Worm (Caenorhabditis elegans) whole organism, L1 larva: ENCODE measurements around the gene sod-3.

Experiments
- C16A3.4 ChIP-seq: fragments of 150-350 bp; optimal IDR thresholded peaks from 2 replicates; lab custom pipeline; 2014; ENCODE audit warnings: missing biosample characterization, missing genetic modification characterization
- Y116A8C.19 ChIP-seq: sonication (generic microtip); optimal IDR thresholded peaks from 2 replicates; lab custom pipeline; 2016; ENCODE audit warnings: missing compliant biosample characterization, missing genetic modification characterization, borderline replicate concordance
- aha-1 ChIP-seq: fragments of 150-350 bp; optimal IDR thresholded peaks from 2 replicates; lab custom pipeline; 2014; ENCODE audit warnings: missing biosample characterization, missing genetic modification characterization
- alr-1 ChIP-seq: fragments of 200-800 bp; sonication (Bioruptor generic); optimal IDR thresholded peaks from 2 replicates; lab custom pipeline; 2018; ENCODE audit warnings: borderline replicate concordance, mild to moderate bottlenecking, missing genetic modification characterization, missing compliant biosample characterization
- ceh-82 ChIP-seq, 3 experiments: fragments of 150-350 bp in 1 of 3; sonication (generic microtip) in 2 of 3; optimal IDR thresholded peaks; 2 replicates each; lab custom pipeline; 2014 to 2017; ENCODE audit warnings: missing biosample characterization in 3 of 3, missing genetic modification characterization in 3 of 3
- ceh-90 ChIP-seq: sonication (generic microtip); optimal IDR thresholded peaks from 2 replicates; lab custom pipeline; 2016; ENCODE audit warnings: missing genetic modification characterization, missing compliant biosample characterization
- dpl-1 ChIP-seq, 3 experiments: fragments of 150-350 bp in 2 of 3; sonication (generic microtip) in 1 of 3; optimal IDR thresholded peaks; 2 replicates each; lab custom pipeline; 2014 to 2017; ENCODE audit warnings: missing biosample characterization in 3 of 3, missing genetic modification characterization in 3 of 3, missing genetic modification reagents in 3 of 3
- dsc-1 ChIP-seq: sonication (generic microtip); optimal IDR thresholded peaks from 2 replicates; lab custom pipeline; 2016; ENCODE audit warnings: mild to moderate bottlenecking, missing genetic modification characterization, missing compliant biosample characterization
- efl-1 ChIP-seq, 4 experiments: fragments of 150-350 bp; optimal IDR thresholded peaks in 3 of 4; peaks in 1 of 4; 1 replicate in 1 of 4; 2 replicates in 3 of 4; lab custom pipeline; 2014; ENCODE audit warnings: missing biosample characterization in 2 of 4, missing genetic modification characterization in 2 of 4, missing genetic modification reagents in 2 of 4
- egl-13 ChIP-seq: sonication (generic microtip); optimal IDR thresholded peaks from 2 replicates; lab custom pipeline; 2016; ENCODE audit warnings: missing genotype, missing genetic modification reagents, missing genetic modification characterization, missing compliant biosample characterization
- egl-27 ChIP-seq, 2 experiments: fragments of 150-350 bp in 1 of 2; sonication (generic microtip); optimal IDR thresholded peaks; 3 replicates each; lab custom pipeline; 2017 to 2018; ENCODE audit warnings: missing biosample characterization in 2 of 2, missing genetic modification characterization in 2 of 2, missing genetic modification reagents in 2 of 2
- elt-2 ChIP-seq: sonication (generic microtip); optimal IDR thresholded peaks from 2 replicates; lab custom pipeline; 2016; ENCODE audit warnings: missing genetic modification characterization, mild to moderate bottlenecking, inconsistent platforms, missing compliant biosample characterization, missing genetic modification reagents
- elt-3 ChIP-seq, 6 experiments: fragments of 150-350 bp in 1 of 6; sonication (generic microtip); optimal IDR thresholded peaks; 2 replicates each; lab custom pipeline; 2017 to 2018; ENCODE audit warnings: missing biosample characterization in 6 of 6, missing genetic modification characterization in 6 of 6, inconsistent platforms in 1 of 6
- ets-5 ChIP-seq: fragments of 200-800 bp; sonication (Bioruptor generic); IDR thresholded peaks from 2 replicates; pipeline ENCODE4 v1.3.6; 2022; ENCODE audit warnings: missing genetic modification characterization, missing compliant biosample characterization
- fkh-10 ChIP-seq: sonication (generic microtip); optimal IDR thresholded peaks from 2 replicates; lab custom pipeline; 2017; ENCODE audit warnings: missing biosample characterization, missing genetic modification reagents, missing genetic modification characterization
- fkh-4 ChIP-seq: sonication (generic microtip); optimal IDR thresholded peaks from 2 replicates; lab custom pipeline; 2016; ENCODE audit warnings: missing compliant biosample characterization, missing genetic modification characterization, borderline replicate concordance
- fos-1 ChIP-seq: fragments of 150-350 bp; optimal IDR thresholded peaks from 2 replicates; lab custom pipeline; 2014; ENCODE audit warnings: missing biosample characterization, missing genetic modification characterization
- hpl-2 ChIP-seq: fragments of 150-350 bp; optimal IDR thresholded peaks from 2 replicates; lab custom pipeline; 2014; ENCODE audit warnings: missing biosample characterization, missing genetic modification reagents, missing genetic modification characterization
- irx-1 ChIP-seq: sonication (generic microtip); optimal IDR thresholded peaks from 2 replicates; lab custom pipeline; 2016; ENCODE audit warnings: missing genetic modification characterization, missing compliant biosample characterization
- isw-1 ChIP-seq: fragments of 200-800 bp; sonication (Bioruptor generic); IDR thresholded peaks from 2 replicates; pipeline ENCODE4 v1.3.6; 2022; ENCODE audit warnings: missing genetic modification characterization, missing compliant biosample characterization
- lin-15B ChIP-seq: fragments of 150-350 bp; sonication (generic microtip); optimal IDR thresholded peaks from 3 replicates; lab custom pipeline; 2014; ENCODE audit warnings: missing biosample characterization, missing genetic modification characterization
- lin-35 ChIP-seq, 2 experiments: fragments of 150-350 bp; optimal IDR thresholded peaks; 2 replicates each; lab custom pipeline; 2014; ENCODE audit warnings: missing biosample characterization in 2 of 2, missing genetic modification characterization in 2 of 2, missing genetic modification reagents in 2 of 2
- lin-39 ChIP-seq: fragments of 150-350 bp; optimal IDR thresholded peaks from 2 replicates; lab custom pipeline; 2014; ENCODE audit warnings: missing biosample characterization, missing genetic modification reagents, missing genetic modification characterization
- lir-3 ChIP-seq: sonication (generic microtip); optimal IDR thresholded peaks from 2 replicates; lab custom pipeline; 2016; ENCODE audit warnings: mild to moderate bottlenecking, missing genetic modification characterization, moderate library complexity, missing compliant biosample characterization; ENCODE audit not compliant: poor library complexity
- lsy-2 ChIP-seq, 2 experiments: fragments of 150-350 bp; optimal IDR thresholded peaks; 2 replicates each; lab custom pipeline; 2014; ENCODE audit warnings: missing biosample characterization in 2 of 2, missing genetic modification characterization in 2 of 2
- mab-9 ChIP-seq: fragments of 200-800 bp; sonication (Bioruptor generic); IDR thresholded peaks from 2 replicates; pipeline ENCODE4 v1.3.6; 2022; ENCODE audit warnings: missing genetic modification reagents, missing genetic modification characterization, missing compliant biosample characterization
- mep-1 ChIP-seq: fragments of 150-350 bp; optimal IDR thresholded peaks from 2 replicates; lab custom pipeline; 2014; ENCODE audit warnings: missing biosample characterization, missing genetic modification characterization
- nhr-11 ChIP-seq: fragments of 150-350 bp; optimal IDR thresholded peaks from 2 replicates; lab custom pipeline; 2014; ENCODE audit warnings: missing biosample characterization, missing genetic modification characterization
- nhr-20 ChIP-seq: sonication (generic microtip); optimal IDR thresholded peaks from 2 replicates; lab custom pipeline; 2016; ENCODE audit warnings: mild to moderate bottlenecking, missing genetic modification characterization, missing compliant biosample characterization
- nhr-28 ChIP-seq: fragments of 150-350 bp; optimal IDR thresholded peaks from 2 replicates; lab custom pipeline; 2014; ENCODE audit warnings: missing biosample characterization, missing genetic modification characterization
- nhr-47 ChIP-seq: sonication (generic microtip); optimal IDR thresholded peaks from 2 replicates; lab custom pipeline; 2016; ENCODE audit warnings: mild to moderate bottlenecking, missing genetic modification characterization, moderate library complexity, missing compliant biosample characterization
- nhr-77 ChIP-seq: fragments of 150-350 bp; optimal IDR thresholded peaks from 2 replicates; lab custom pipeline; 2014; ENCODE audit warnings: missing biosample characterization, missing genetic modification characterization
- nhr-84 ChIP-seq: sonication (generic microtip); optimal IDR thresholded peaks from 2 replicates; lab custom pipeline; 2017; ENCODE audit warnings: missing biosample characterization, missing genetic modification characterization
- pag-3 ChIP-seq: sonication (generic microtip); optimal IDR thresholded peaks from 2 replicates; lab custom pipeline; 2017; ENCODE audit warnings: missing genetic modification characterization, mild to moderate bottlenecking, missing compliant biosample characterization, antibody characterized with exemption, borderline replicate concordance; ENCODE audit not compliant: insufficient read depth
- pax-3 ChIP-seq: fragments of 200-800 bp; sonication (Bioruptor generic); optimal IDR thresholded peaks from 2 replicates; lab custom pipeline; 2018; ENCODE audit warnings: mild to moderate bottlenecking, missing genetic modification characterization, moderate library complexity, missing compliant biosample characterization
- rnt-1 ChIP-seq: sonication (generic microtip); optimal IDR thresholded peaks from 2 replicates; lab custom pipeline; 2016; ENCODE audit warnings: mild to moderate bottlenecking, missing genetic modification characterization, moderate library complexity, missing compliant biosample characterization
- snpc-4 ChIP-seq: fragments of 150-350 bp; optimal IDR thresholded peaks from 2 replicates; lab custom pipeline; 2014; ENCODE audit warnings: missing biosample characterization, missing genetic modification characterization
- sox-4 ChIP-seq: sonication (generic microtip); optimal IDR thresholded peaks from 2 replicates; lab custom pipeline; 2016; ENCODE audit warnings: missing genetic modification characterization, missing compliant biosample characterization
- sptf-1 ChIP-seq: fragments of 150-350 bp; optimal IDR thresholded peaks from 2 replicates; lab custom pipeline; 2014; ENCODE audit warnings: missing biosample characterization, missing genetic modification characterization
- sup-37 ChIP-seq: fragments of 200-800 bp; sonication (Bioruptor generic); optimal IDR thresholded peaks from 2 replicates; lab custom pipeline; 2018; ENCODE audit warnings: mild to moderate bottlenecking, missing genetic modification characterization, missing compliant biosample characterization
- swsn-7 ChIP-seq: sonication (generic microtip); optimal IDR thresholded peaks from 2 replicates; lab custom pipeline; 2016; ENCODE audit warnings: missing genetic modification characterization, missing compliant biosample characterization
- tbx-2 ChIP-seq: sonication (generic microtip); optimal IDR thresholded peaks from 2 replicates; lab custom pipeline; 2016; ENCODE audit warnings: missing genetic modification characterization, missing compliant biosample characterization
- unc-30 ChIP-seq: sonication (generic microtip); optimal IDR thresholded peaks from 2 replicates; lab custom pipeline; 2017; ENCODE audit warnings: missing biosample characterization, missing genetic modification characterization
- unc-62 ChIP-seq: fragments of 150-350 bp; optimal IDR thresholded peaks from 2 replicates; lab custom pipeline; 2014; ENCODE audit warnings: missing biosample characterization, missing genetic modification reagents, missing genetic modification characterization
- vab-15 ChIP-seq: sonication (generic microtip); optimal IDR thresholded peaks from 2 replicates; lab custom pipeline; 2017; ENCODE audit warnings: missing genotype, mild to moderate bottlenecking, missing genetic modification characterization, missing compliant biosample characterization
- xbp-1 ChIP-seq: sonication (generic microtip); optimal IDR thresholded peaks from 2 replicates; lab custom pipeline; 2016; ENCODE audit warnings: missing genetic modification characterization, missing compliant biosample characterization
- zag-1 ChIP-seq: fragments of 150-350 bp; optimal IDR thresholded peaks from 2 replicates; lab custom pipeline; 2014; ENCODE audit warnings: missing biosample characterization, missing genetic modification characterization
- zip-4 ChIP-seq: fragments of 200-800 bp; sonication (Bioruptor generic); optimal IDR thresholded peaks from 2 replicates; lab custom pipeline; 2018; ENCODE audit warnings: mild to moderate bottlenecking, missing genetic modification characterization, moderate library complexity, missing compliant biosample characterization
- ztf-11 ChIP-seq, 2 experiments: sonication (generic microtip); optimal IDR thresholded peaks; 2 replicates each; lab custom pipeline; 2016 to 2017; ENCODE audit warnings: missing genetic modification characterization in 2 of 2, missing biosample characterization in 1 of 2, missing compliant biosample characterization in 1 of 2
- ztf-4 ChIP-seq: fragments of 150-350 bp; optimal IDR thresholded peaks from 2 replicates; lab custom pipeline; 2014; ENCODE audit warnings: missing biosample characterization, missing genetic modification characterization

The sod-3 gene

ce11 chrX:17059760-17060159 lies 32.8 kb upstream of the sod-3 start:
- TF ChIP-seq nhr-11 (tag; lab: Kevin White, UChicago) (no peak), efl-1 (optimal IDR thresholded peaks at IDR 0.05; lab: Kevin White, UChicago) (no peak), efl-1 (GFP tag; optimal IDR thresholded peaks at IDR 0.05 in 1 of 2; lab: Kevin White, UChicago) (peak in 1 of 2 experiments; percentile 91), alr-1 (no peak)

- TF ChIP-seq dpl-1 (GFP tag; optimal IDR thresholded peaks at IDR 0.05; lab: Kevin White, UChicago): no peak
- TF ChIP-seq fkh-4 (tag; lab: Kevin White, UChicago): peak; percentile 71
- no peak for TF ChIP-seq elt-2 (tag; lab: Kevin White, UChicago)
- TF ChIP-seq sup-37 (GFP tag; lab: Kevin White, UChicago): no peak
- peak in 1 of 2 experiments; percentile 64 for TF ChIP-seq lin-35 (GFP tag; optimal IDR thresholded peaks at IDR 0.05; lab: Kevin White, UChicago)
- TF ChIP-seq aha-1: no peak
- no peak for TF ChIP-seq unc-30
- no peak for TF ChIP-seq Y116A8C.19
- no peak for TF ChIP-seq lir-3
- peak; percentile 66 for TF ChIP-seq nhr-20 (tag; lab: Kevin White, UChicago)
- TF ChIP-seq ztf-11 (tag; optimal IDR thresholded peaks at IDR 0.05; lab: Kevin White, UChicago): no peak
- no peak for TF ChIP-seq pax-3 (tag; lab: Kevin White, UChicago)
- no peak for TF ChIP-seq nhr-47 (tag; lab: Kevin White, UChicago)
- TF ChIP-seq nhr-77 (tag; lab: Kevin White, UChicago): no peak
- no peak for TF ChIP-seq snpc-4
- no peak for TF ChIP-seq swsn-7 (tag; lab: Kevin White, UChicago)
- peak; percentile 6 for TF ChIP-seq mep-1
- TF ChIP-seq egl-13 (tag; lab: Kevin White, UChicago): no peak
- TF ChIP-seq nhr-28: no peak
- TF ChIP-seq elt-3 (tag; optimal IDR thresholded peaks at IDR 0.05; lab: Kevin White, UChicago): peak in 2 of 6 experiments; percentile 69 to 95
- TF ChIP-seq pag-3 (tag; lab: Kevin White, UChicago): no peak
- no peak for TF ChIP-seq zag-1 (tag; lab: Kevin White, UChicago)
- no peak for TF ChIP-seq ets-5 (GFP tag; lab: Robert Waterston, UW)
- TF ChIP-seq ceh-82 (tag; optimal IDR thresholded peaks at IDR 0.05; lab: Kevin White, UChicago): no peak
- no peak for TF ChIP-seq sox-4 (tag; lab: Kevin White, UChicago)
- no peak for TF ChIP-seq fkh-10 (GFP tag; lab: Kevin White, UChicago)
- TF ChIP-seq rnt-1: no peak
- no peak for TF ChIP-seq nhr-11 (tag; lab: Kevin White, UChicago)
- TF ChIP-seq egl-27 (tag; optimal IDR thresholded peaks at IDR 0.05; lab: Kevin White, UChicago): no peak
- TF ChIP-seq vab-15 (tag; lab: Kevin White, UChicago): peak; percentile 30
- no peak for TF ChIP-seq ceh-90 (tag; lab: Kevin White, UChicago)
- no peak for TF ChIP-seq sptf-1 (tag; lab: Kevin White, UChicago)
- TF ChIP-seq fos-1 (tag; lab: Kevin White, UChicago): no peak
- TF ChIP-seq lin-39 (tag; lab: Kevin White, UChicago): no peak
- peak; percentile 20 for TF ChIP-seq C16A3.4
- TF ChIP-seq dsc-1: peak; percentile 93
- TF ChIP-seq mab-9 (GFP tag; lab: Robert Waterston, UW): no peak
- no peak for TF ChIP-seq unc-62 (GFP tag; lab: Kevin White, UChicago)
- TF ChIP-seq irx-1: no peak
- TF ChIP-seq ztf-4 (tag; lab: Kevin White, UChicago): no peak
- no peak for TF ChIP-seq lin-15B (tag; lab: Kevin White, UChicago)
- TF ChIP-seq xbp-1 (tag; lab: Kevin White, UChicago): no peak
- peak in 1 of 2 experiments; percentile 22 for TF ChIP-seq lsy-2 (tag; optimal IDR thresholded peaks at IDR 0.05; lab: Kevin White, UChicago)
- no peak for TF ChIP-seq hpl-2 (GFP tag; lab: Kevin White, UChicago)
- TF ChIP-seq alr-1: no peak
- TF ChIP-seq zip-4 (GFP tag; lab: Kevin White, UChicago): no peak
- peak; percentile 19 for TF ChIP-seq tbx-2 (tag; lab: Kevin White, UChicago)
- no peak for TF ChIP-seq nhr-84 (tag; lab: Kevin White, UChicago)
- no peak for TF ChIP-seq isw-1 (GFP tag; lab: Robert Waterston, UW)
Measured at ce11 chrX:17062165-17062564, 30.4 kb upstream of the sod-3 start.
